Worm (Caenorhabditis elegans) whole organism, midembryonic: Measurements from ENCODE around the gene lgc-56.

Experiments
- cog-1 ChIP-seq: sonication (generic microtip); optimal IDR thresholded peaks from 2 replicates; lab custom pipeline; 2016; ENCODE audit warnings: missing genetic modification characterization, missing compliant biosample characterization
- flt-1 ChIP-seq: fragments of 200-800 bp; sonication (Bioruptor generic); IDR thresholded peaks from 2 replicates; pipeline ENCODE4 v1.3.6; 2022; ENCODE audit warnings: missing genetic modification characterization, missing compliant biosample characterization
- klf-2 ChIP-seq: fragments of 200-800 bp; sonication (Bioruptor generic); conservative IDR thresholded peaks from 2 replicates; pipeline ENCODE4 v1.3.6; 2022; ENCODE audit warnings: missing genetic modification reagents, missing genetic modification characterization, missing compliant biosample characterization
- med-1 ChIP-seq: sonication (generic microtip); optimal IDR thresholded peaks from 2 replicates; lab custom pipeline; 2017; ENCODE audit warnings: missing genetic modification characterization, mild to moderate bottlenecking, missing compliant biosample characterization, antibody characterized with exemption, missing genetic modification reagents; ENCODE audit not compliant: insufficient read depth
- ref-1 ChIP-seq: fragments of 200-800 bp; sonication (Bioruptor generic); conservative IDR thresholded peaks from 2 replicates; pipeline ENCODE4 v1.3.6; 2022; ENCODE audit warnings: missing genetic modification reagents, missing genetic modification characterization, missing compliant biosample characterization
- tab-1 ChIP-seq: fragments of 200-800 bp; sonication (Bioruptor generic); IDR thresholded peaks from 2 replicates; pipeline ENCODE4 v1.3.6; 2022; ENCODE audit warnings: missing genetic modification characterization, missing compliant biosample characterization
- ztf-23 ChIP-seq: fragments of 200-800 bp; sonication (Bioruptor generic); IDR thresholded peaks from 2 replicates; pipeline ENCODE4 v1.3.6; 2022; ENCODE audit warnings: missing genetic modification reagents, missing genetic modification characterization, missing compliant biosample characterization
- ztf-29 ChIP-seq: fragments of 200-800 bp; sonication (Bioruptor generic); IDR thresholded peaks from 2 replicates; pipeline ENCODE4 v1.3.6; 2022; ENCODE audit warnings: missing genetic modification reagents, missing genetic modification characterization, missing compliant biosample characterization

ce11 chrII:5154540-5154939 lies 24.4 kb downstream of the lgc-56 start, which contains the start of gene srb-12:
- no peak for TF ChIP-seq med-1 (GFP tag; lab: Kevin White, UChicago)
- no peak for TF ChIP-seq klf-2 (GFP tag; lab: Robert Waterston, UW)
- TF ChIP-seq ztf-29, result no peak
- no peak for TF ChIP-seq cog-1 (tag; lab: Kevin White, UChicago)
- no peak for TF ChIP-seq tab-1 (GFP tag; lab: Robert Waterston, UW)
- TF ChIP-seq flt-1 (GFP tag; lab: Robert Waterston, UW), result no peak
- TF ChIP-seq ztf-23 (GFP tag; lab: Robert Waterston, UW), result no peak
- TF ChIP-seq ref-1 (GFP tag; lab: Robert Waterston, UW), result no peak
